Worm (Caenorhabditis elegans) whole organism, mixed stage, embryonic: ENCODE data around the gene T21B6.3.

Source experiments
- ceh-83 ChIP-seq: fragments of 200-800 bp; sonication (Bioruptor generic); optimal IDR thresholded peaks from 2 replicates; lab custom pipeline; 2018; ENCODE audit warnings: mild to moderate bottlenecking, missing genetic modification characterization, missing compliant biosample characterization
- lsy-2 ChIP-seq: fragments of 150-350 bp; optimal IDR thresholded peaks from 2 replicates; lab custom pipeline; 2014; ENCODE audit warnings: missing biosample characterization, missing genetic modification characterization
- nhr-12 ChIP-seq: fragments of 150-350 bp; optimal IDR thresholded peaks from 2 replicates; lab custom pipeline; 2014; ENCODE audit warnings: missing biosample characterization, missing genetic modification characterization
- snpc-4 ChIP-seq: fragments of 150-350 bp; optimal IDR thresholded peaks from 2 replicates; lab custom pipeline; 2014; ENCODE audit warnings: missing biosample characterization, missing genetic modification characterization

- TF ChIP-seq lsy-2 (tag; lab: Kevin White, UChicago), result no peak
- no peak for TF ChIP-seq snpc-4 (tag; lab: Kevin White, UChicago)
- no peak for TF ChIP-seq nhr-12 (tag; lab: Kevin White, UChicago)
- no peak for TF ChIP-seq ceh-83 (GFP tag; lab: Kevin White, UChicago)
These were observed 8.4 kb upstream of the T21B6.3 start for ce11 chrX:10956972-10957678.
